Fruit fly (Drosophila melanogaster) whole organism, embryonic: ENCODE results near the gene CG7878.

Experiments
- Atf-2 ChIP-seq: fragments of 200-800 bp; sonication (Bioruptor generic); optimal IDR thresholded peaks from 2 replicates; lab custom pipeline; 2016; ENCODE audit warnings: missing biosample characterization, missing genetic modification characterization
- BEAF-32 ChIP-seq: fragments of 200-800 bp; sonication (Bioruptor generic); optimal IDR thresholded peaks from 3 replicates; lab custom pipeline; 2017; ENCODE audit warnings: missing biosample characterization, missing genetic modification characterization, mild to moderate bottlenecking, moderate library complexity, missing genetic modification reagents
- Bgb ChIP-seq: fragments of 200-800 bp; sonication (Bioruptor generic); IDR thresholded peaks from 2 replicates; pipeline ENCODE4 v1.3.6; 2022; ENCODE audit warnings: missing biosample characterization, missing genetic modification characterization; ENCODE audit not compliant: partially characterized antibody
- CG10274 ChIP-seq: fragments of 200-800 bp; sonication (Bioruptor generic); optimal IDR thresholded peaks from 3 replicates; lab custom pipeline; 2017; ENCODE audit warnings: missing biosample characterization, mild to moderate bottlenecking, missing genetic modification characterization
- CG10321 ChIP-seq: fragments of 200-800 bp; sonication (Bioruptor generic); IDR thresholded peaks from 2 replicates; pipeline ENCODE4 v1.3.6; 2022; ENCODE audit warnings: missing biosample characterization, missing genetic modification characterization
- CG10431 ChIP-seq: fragments of 200-800 bp; sonication (Bioruptor generic); optimal IDR thresholded peaks from 3 replicates; lab custom pipeline; 2018; ENCODE audit warnings: missing biosample characterization, mild to moderate bottlenecking, missing genetic modification characterization
- CG11093 ChIP-seq: fragments of 200-800 bp; sonication (Bioruptor generic); IDR thresholded peaks from 3 replicates; pipeline ENCODE4 v1.3.6; 2022; ENCODE audit warnings: missing biosample characterization, missing genetic modification characterization
- CG12659 ChIP-seq: fragments of 200-800 bp; sonication (Bioruptor generic); optimal IDR thresholded peaks from 3 replicates; lab custom pipeline; 2017; ENCODE audit warnings: mild to moderate bottlenecking, missing biosample characterization, missing genetic modification reagents, missing genetic modification characterization
- CG12942 ChIP-seq: fragments of 200-800 bp; sonication (Bioruptor generic); optimal IDR thresholded peaks from 3 replicates; lab custom pipeline; 2016; ENCODE audit warnings: missing biosample characterization, missing genetic modification characterization
- CG16815 ChIP-seq: fragments of 200-800 bp; sonication (Bioruptor generic); optimal IDR thresholded peaks from 3 replicates; lab custom pipeline; 2017; ENCODE audit warnings: missing biosample characterization, mild to moderate bottlenecking, missing genetic modification characterization
- CG17612 ChIP-seq: fragments of 200-800 bp; sonication (Bioruptor generic); IDR thresholded peaks from 2 replicates; pipeline ENCODE4 v1.3.6; 2022; ENCODE audit warnings: missing biosample characterization, missing genetic modification characterization
- CG2129 ChIP-seq: fragments of 200-800 bp; sonication (Bioruptor generic); IDR thresholded peaks from 2 replicates; pipeline ENCODE4 v1.3.6; 2022; ENCODE audit warnings: missing biosample characterization, missing genetic modification characterization; ENCODE audit not compliant: partially characterized antibody
- CG2199 ChIP-seq: fragments of 200-800 bp; sonication (Bioruptor generic); IDR thresholded peaks from 3 replicates; pipeline ENCODE4 v1.3.6; 2022; ENCODE audit warnings: missing biosample characterization, missing genetic modification characterization
- CG2889 ChIP-seq: fragments of 200-800 bp; sonication (Bioruptor generic); IDR thresholded peaks from 3 replicates; pipeline ENCODE4 v1.3.6; 2022; ENCODE audit warnings: missing biosample characterization, missing genetic modification characterization
- CG31441 ChIP-seq: fragments of 200-800 bp; sonication (Bioruptor generic); IDR thresholded peaks from 2 replicates; pipeline ENCODE4 v1.3.6; 2022; ENCODE audit warnings: missing biosample characterization, missing genetic modification characterization
- CG7745 ChIP-seq: fragments of 200-800 bp; sonication (Bioruptor generic); optimal IDR thresholded peaks from 2 replicates; lab custom pipeline; 2018; ENCODE audit warnings: missing biosample characterization, mild to moderate bottlenecking, missing genetic modification characterization, moderate library complexity
- CG8359 ChIP-seq: fragments of 200-800 bp; sonication (Bioruptor generic); optimal IDR thresholded peaks from 2 replicates; lab custom pipeline; 2017; ENCODE audit warnings: missing biosample characterization, mild to moderate bottlenecking, missing genetic modification characterization, borderline replicate concordance
- CrebB ChIP-seq: fragments of 200-800 bp; sonication (Bioruptor generic); optimal IDR thresholded peaks from 3 replicates; lab custom pipeline; 2018; ENCODE audit warnings: missing biosample characterization, mild to moderate bottlenecking, missing genetic modification characterization
- Doc3 ChIP-seq: fragments of 200-800 bp; sonication (Bioruptor generic); IDR thresholded peaks from 3 replicates; pipeline ENCODE4 v1.3.6; 2022; ENCODE audit warnings: missing biosample characterization, missing genetic modification characterization; ENCODE audit not compliant: partially characterized antibody
- Dp ChIP-seq: fragments of 200-800 bp; sonication (Bioruptor generic); optimal IDR thresholded peaks from 2 replicates; lab custom pipeline; 2018; ENCODE audit warnings: missing biosample characterization, mild to moderate bottlenecking, missing genetic modification characterization, moderate library complexity
- GATAe ChIP-seq: fragments of 200-800 bp; sonication (Bioruptor generic); conservative IDR thresholded peaks from 2 replicates; pipeline ENCODE4 v1.3.6; 2022; ENCODE audit warnings: missing biosample characterization, missing genetic modification characterization
- HHEX ChIP-seq: fragments of 200-800 bp; sonication (Bioruptor generic); optimal IDR thresholded peaks from 3 replicates; lab custom pipeline; 2017; ENCODE audit warnings: missing biosample characterization, mild to moderate bottlenecking, missing genetic modification characterization, missing genetic modification reagents
- Hey ChIP-seq: fragments of 200-800 bp; sonication (Bioruptor generic); optimal IDR thresholded peaks from 3 replicates; lab custom pipeline; 2018; ENCODE audit warnings: missing biosample characterization, mild to moderate bottlenecking, missing genetic modification characterization
- Hr51 ChIP-seq, 2 experiments: fragments of 200-800 bp; sonication (Bioruptor generic); optimal IDR thresholded peaks; 2 replicates in 1 of 2; 3 replicates in 1 of 2; lab custom pipeline; 2016 to 2018; ENCODE audit warnings: missing biosample characterization in 2 of 2, missing genetic modification characterization in 2 of 2, mild to moderate bottlenecking in 1 of 2, moderate library complexity in 1 of 2
- Hsf ChIP-seq: fragments of 200-800 bp; sonication (Bioruptor generic); optimal IDR thresholded peaks from 3 replicates; lab custom pipeline; 2016; ENCODE audit warnings: missing biosample characterization, missing genetic modification characterization
- MBD-R2 ChIP-seq: fragments of 200-800 bp; sonication (Bioruptor generic); IDR thresholded peaks from 2 replicates; pipeline ENCODE4 v1.3.6; 2022; ENCODE audit warnings: missing biosample characterization, missing genetic modification characterization
- Mad ChIP-seq: fragments of 200-800 bp; sonication (Bioruptor generic); optimal IDR thresholded peaks from 2 replicates; lab custom pipeline; 2016; ENCODE audit warnings: missing biosample characterization, missing genetic modification characterization
- Meics ChIP-seq: fragments of 200-800 bp; sonication (Bioruptor generic); optimal IDR thresholded peaks from 2 replicates; lab custom pipeline; 2017; ENCODE audit warnings: missing biosample characterization, mild to moderate bottlenecking, missing genetic modification characterization
- NFAT ChIP-seq: fragments of 200-800 bp; sonication (Bioruptor generic); IDR thresholded peaks from 2 replicates; pipeline ENCODE4 v1.3.6; 2022; ENCODE audit warnings: missing biosample characterization, missing genetic modification characterization
- NfI ChIP-seq: fragments of 200-800 bp; sonication (Bioruptor generic); optimal IDR thresholded peaks from 3 replicates; lab custom pipeline; 2018; ENCODE audit warnings: missing biosample characterization, mild to moderate bottlenecking, missing genetic modification characterization, moderate library complexity
- caup ChIP-seq: fragments of 200-800 bp; sonication (Bioruptor generic); optimal IDR thresholded peaks from 3 replicates; lab custom pipeline; 2017; ENCODE audit warnings: missing biosample characterization, mild to moderate bottlenecking, missing genetic modification characterization, moderate library complexity; ENCODE audit not compliant: severe bottlenecking
- cg ChIP-seq: fragments of 200-800 bp; sonication (Bioruptor generic); optimal IDR thresholded peaks from 3 replicates; lab custom pipeline; 2019; ENCODE audit warnings: missing biosample characterization, mild to moderate bottlenecking, missing genetic modification characterization, moderate library complexity
- chif ChIP-seq, 2 experiments: fragments of 200-800 bp; sonication (Bioruptor generic); optimal IDR thresholded peaks; 3 replicates each; lab custom pipeline; 2016; ENCODE audit warnings: missing biosample characterization in 2 of 2, missing genetic modification characterization in 2 of 2
- fru ChIP-seq: fragments of >200 bp; optimal IDR thresholded peaks from 2 replicates; lab custom pipeline; 2017
- ftz-f1 ChIP-seq: fragments of 200-800 bp; sonication (Bioruptor generic); optimal IDR thresholded peaks from 2 replicates; lab custom pipeline; 2016; ENCODE audit warnings: missing biosample characterization, missing genetic modification characterization
- gce ChIP-seq: fragments of 200-800 bp; sonication (Bioruptor generic); IDR thresholded peaks from 3 replicates; pipeline ENCODE4 v1.3.6; 2022; ENCODE audit warnings: missing biosample characterization, missing genetic modification characterization
- gt ChIP-seq: fragments of 200-800 bp; sonication (Bioruptor generic); IDR thresholded peaks from 2 replicates; pipeline ENCODE4 v1.3.6; 2022; ENCODE audit warnings: missing biosample characterization, missing genetic modification characterization
- hb ChIP-seq: fragments of 200-800 bp; sonication (Bioruptor generic); IDR thresholded peaks from 3 replicates; pipeline ENCODE4 v1.3.6; 2022; ENCODE audit warnings: missing biosample characterization, missing genetic modification characterization; ENCODE audit not compliant: partially characterized antibody
- jigr1 ChIP-seq: fragments of 200-800 bp; sonication (Bioruptor generic); IDR thresholded peaks from 3 replicates; pipeline ENCODE4 v1.3.6; 2022; ENCODE audit warnings: missing biosample characterization, missing genetic modification characterization
- jumu ChIP-seq: fragments of 200-800 bp; sonication (Bioruptor generic); optimal IDR thresholded peaks from 3 replicates; lab custom pipeline; 2016; ENCODE audit warnings: missing biosample characterization, missing genetic modification characterization
- nau ChIP-seq: fragments of 200-800 bp; sonication (Bioruptor generic); optimal IDR thresholded peaks from 3 replicates; lab custom pipeline; 2017; ENCODE audit warnings: missing biosample characterization, mild to moderate bottlenecking, missing genetic modification characterization, missing genetic modification reagents
- nerfin-2 ChIP-seq: fragments of 200-800 bp; sonication (Bioruptor generic); IDR thresholded peaks from 2 replicates; pipeline ENCODE4 v1.3.6; 2022; ENCODE audit warnings: missing biosample characterization, missing genetic modification characterization; ENCODE audit not compliant: partially characterized antibody
- odd ChIP-seq: fragments of 200-800 bp; sonication (Bioruptor generic); optimal IDR thresholded peaks from 2 replicates; lab custom pipeline; 2017; ENCODE audit warnings: missing biosample characterization, mild to moderate bottlenecking, missing genetic modification characterization
- pan ChIP-seq, 4 experiments: fragments of >200 bp in 3 of 4; fragments of 200-800 bp in 1 of 4; sonication (Bioruptor generic) in 1 of 4; optimal IDR thresholded peaks in 3 of 4; IDR thresholded peaks in 1 of 4; 2 replicates each; pipeline versions ENCODE4 v1.3.6 to Lab custom; 2017 to 2022; ENCODE audit warnings: missing biosample characterization in 2 of 4, missing genetic modification characterization in 2 of 4, mixed read lengths in 1 of 4
- pb ChIP-seq: fragments of 200-800 bp; sonication (Bioruptor generic); optimal IDR thresholded peaks from 3 replicates; lab custom pipeline; 2016; ENCODE audit warnings: missing biosample characterization, missing genetic modification characterization
- sob ChIP-seq: fragments of 200-800 bp; sonication (Bioruptor generic); IDR thresholded peaks from 2 replicates; pipeline ENCODE4 v1.3.6; 2022; ENCODE audit warnings: missing biosample characterization, missing genetic modification characterization
- stc ChIP-seq: fragments of 200-800 bp; sonication (Bioruptor generic); IDR thresholded peaks from 2 replicates; pipeline ENCODE4 v1.3.6; 2022; ENCODE audit warnings: missing biosample characterization, missing genetic modification characterization
- ttk ChIP-seq: fragments of 200-800 bp; sonication (Bioruptor generic); IDR thresholded peaks from 2 replicates; pipeline ENCODE4 v2.1.2; 2022; ENCODE audit warnings: missing biosample characterization, missing genetic modification characterization
- vfl ChIP-seq: fragments of 200-800 bp; sonication (Bioruptor generic); optimal IDR thresholded peaks from 2 replicates; lab custom pipeline; 2016; ENCODE audit warnings: missing biosample characterization, missing genetic modification characterization

CG7878 gene

dm6 chr3R:8171489-8172161 lies 49.1 kb downstream of the CG7878 start (continued):
- TF ChIP-seq pan (optimal IDR thresholded peaks at IDR 0.05; lab: Kevin White, UChicago) (no peak), pan (GFP tag; optimal IDR thresholded peaks at IDR 0.05 in 1 of 2, IDR thresholded peaks at IDR 0.05 in 1 of 2) (peak in 1 of 2 experiments; percentile 43), ftz-f1 (GFP tag; lab: Kevin White, UChicago) (no peak), Hsf (GFP tag; lab: Kevin White, UChicago) (peak; percentile 20), BEAF-32 (GFP tag; lab: Kevin White, UChicago) (no peak), nerfin-2 (no peak), CrebB (tag; lab: Kevin White, UChicago) (no peak), jigr1 (GFP tag; lab: Robert Waterston, UW) (no peak), stc (GFP tag; lab: Robert Waterston, UW) (peak; percentile 27; the same call in 1 of the 2 replicates), CG2889 (GFP tag; lab: Robert Waterston, UW) (no peak), Bgb (GFP tag; lab: Robert Waterston, UW) (no peak), MBD-R2 (GFP tag; lab: Robert Waterston, UW) (no peak), CG17612 (no peak), CG2129 (GFP tag; lab: Robert Waterston, UW) (no peak), NfI (GFP tag; lab: Kevin White, UChicago) (no peak), hb (no peak), Doc3 (GFP tag; lab: Robert Waterston, UW) (no peak), gce (GFP tag; lab: Robert Waterston, UW) (no peak), pb (no peak), jumu (GFP tag; lab: Kevin White, UChicago) (peak; percentile 50), CG2199 (GFP tag; lab: Robert Waterston, UW) (no peak), NFAT (GFP tag; lab: Robert Waterston, UW) (no peak), CG7745 (tag; lab: Kevin White, UChicago) (no peak), CG12942 (GFP tag; lab: Kevin White, UChicago) (no peak), Dp (no peak), gt (GFP tag; lab: Robert Waterston, UW) (no peak), odd (GFP tag; lab: Kevin White, UChicago) (peak; percentile 23), GATAe (GFP tag; lab: Robert Waterston, UW) (no peak), fru (lab: Kevin White, UChicago) (no peak), Meics (GFP tag; lab: Kevin White, UChicago) (no peak), caup (GFP tag; lab: Kevin White, UChicago) (no peak), Hey (tag; lab: Kevin White, UChicago) (no peak), CG10274 (GFP tag; lab: Kevin White, UChicago) (no peak), CG12659 (GFP tag; lab: Kevin White, UChicago) (no peak), CG11093 (GFP tag; lab: Robert Waterston, UW) (no peak; the same call in 2 of the 3 replicates), Mad (GFP tag; lab: Kevin White, UChicago) (peak; percentile 8), Hr51 (GFP tag; optimal IDR thresholded peaks at IDR 0.05; lab: Kevin White, UChicago) (peak in 1 of 2 experiments; percentile 62), nau (GFP tag; lab: Kevin White, UChicago) (no peak), vfl (no peak), CG31441 (GFP tag; lab: Robert Waterston, UW) (peak; percentile 74), Atf-2 (no peak), cg (GFP tag; lab: Kevin White, UChicago) (no peak), CG10431 (GFP tag; lab: Kevin White, UChicago) (no peak), CG8359 (GFP tag; lab: Kevin White, UChicago) (peak; percentile 24), sob (GFP tag; lab: Robert Waterston, UW) (peak; percentile 31; the same call in 1 of the 2 replicates), HHEX (GFP tag; lab: Kevin White, UChicago) (no peak), CG10321 (GFP tag; lab: Robert Waterston, UW) (no peak), chif (GFP tag; optimal IDR thresholded peaks at IDR 0.05; lab: Kevin White, UChicago) (peak in 1 of 2 experiments; percentile 50), ttk (GFP tag; lab: Robert Waterston, UW) (peak; percentile 56), CG16815 (GFP tag; lab: Kevin White, UChicago) (peak; percentile 36)
